Fruit fly (Drosophila melanogaster) whole organism, prepupa: ENCODE measurements around the gene CG31178.

Source experiments
- CG10631 ChIP-seq: fragments of 200-800 bp; sonication (Bioruptor generic); optimal IDR thresholded peaks from 2 replicates; lab custom pipeline; 2016; ENCODE audit warnings: missing biosample characterization, missing genetic modification characterization
- CG10669 ChIP-seq: fragments of 200-800 bp; sonication (Bioruptor generic); optimal IDR thresholded peaks from 3 replicates; lab custom pipeline; 2018; ENCODE audit warnings: missing biosample characterization, mild to moderate bottlenecking, missing genetic modification characterization, moderate library complexity
- CG11294 ChIP-seq: fragments of 200-800 bp; sonication (Bioruptor generic); IDR thresholded peaks from 2 replicates; pipeline ENCODE4 v1.3.6; 2022; ENCODE audit warnings: missing biosample characterization, missing genetic modification characterization
- CG11762 ChIP-seq: fragments of 200-800 bp; sonication (Bioruptor generic); optimal IDR thresholded peaks from 3 replicates; lab custom pipeline; 2016; ENCODE audit warnings: missing biosample characterization, missing genetic modification characterization; ENCODE audit not compliant: insufficient read depth
- CG11902 ChIP-seq: fragments of 200-800 bp; sonication (Bioruptor generic); optimal IDR thresholded peaks from 3 replicates; lab custom pipeline; 2016; ENCODE audit warnings: missing biosample characterization, missing genetic modification characterization
- CG15336 ChIP-seq: fragments of 200-800 bp; sonication (Bioruptor generic); IDR thresholded peaks from 2 replicates; pipeline ENCODE4 v1.3.6; 2022; ENCODE audit warnings: missing biosample characterization, missing genetic modification characterization
- CG1621 ChIP-seq: fragments of 200-800 bp; sonication (Bioruptor generic); optimal IDR thresholded peaks from 3 replicates; lab custom pipeline; 2018; ENCODE audit warnings: missing biosample characterization, mild to moderate bottlenecking, missing genetic modification characterization
- CG16779 ChIP-seq: fragments of 200-800 bp; sonication (Bioruptor generic); optimal IDR thresholded peaks from 3 replicates; lab custom pipeline; 2017; ENCODE audit warnings: missing biosample characterization, mild to moderate bottlenecking, missing genetic modification characterization
- CG3032 ChIP-seq: fragments of 200-800 bp; optimal IDR thresholded peaks from 2 replicates; lab custom pipeline; 2019; ENCODE audit warnings: missing biosample characterization, mild to moderate bottlenecking, missing genetic modification characterization, moderate library complexity
- CG31627 ChIP-seq: fragments of 200-800 bp; sonication (Bioruptor generic); optimal IDR thresholded peaks from 3 replicates; lab custom pipeline; 2016; ENCODE audit warnings: missing biosample characterization, missing genetic modification characterization
- CG32006 ChIP-seq: fragments of 200-800 bp; sonication (Bioruptor generic); optimal IDR thresholded peaks from 3 replicates; lab custom pipeline; 2017; ENCODE audit warnings: missing biosample characterization, mild to moderate bottlenecking, missing genetic modification characterization
- CG34406 ChIP-seq: fragments of 200-800 bp; sonication (Bioruptor generic); optimal IDR thresholded peaks from 3 replicates; lab custom pipeline; 2016; ENCODE audit warnings: missing biosample characterization, missing genetic modification characterization
- CG3919 ChIP-seq: fragments of 200-800 bp; sonication (Bioruptor generic); optimal IDR thresholded peaks from 3 replicates; lab custom pipeline; 2016; ENCODE audit warnings: missing biosample characterization, missing genetic modification characterization
- CG4318 ChIP-seq: fragments of 200-800 bp; sonication (Bioruptor generic); optimal IDR thresholded peaks from 3 replicates; lab custom pipeline; 2017; ENCODE audit warnings: missing biosample characterization, mild to moderate bottlenecking, missing genetic modification characterization
- CG6276 ChIP-seq: fragments of 200-800 bp; sonication (Bioruptor generic); optimal IDR thresholded peaks from 2 replicates; lab custom pipeline; 2017; ENCODE audit warnings: missing biosample characterization, mild to moderate bottlenecking, missing genetic modification characterization
- CG6792 ChIP-seq: fragments of 200-800 bp; sonication (Bioruptor generic); optimal IDR thresholded peaks from 3 replicates; lab custom pipeline; 2016; ENCODE audit warnings: missing biosample characterization, missing genetic modification characterization
- CG6808 ChIP-seq: fragments of 200-800 bp; sonication (Bioruptor generic); optimal IDR thresholded peaks from 3 replicates; lab custom pipeline; 2017; ENCODE audit warnings: missing biosample characterization, missing genetic modification characterization, mild to moderate bottlenecking, moderate library complexity, missing genetic modification reagents
- CG8119 ChIP-seq: fragments of 200-800 bp; sonication (Bioruptor generic); IDR thresholded peaks from 3 replicates; pipeline ENCODE4 v1.3.6; 2022; ENCODE audit warnings: missing biosample characterization, missing genetic modification characterization
- CG8632 ChIP-seq: fragments of 200-800 bp; sonication (Bioruptor generic); optimal IDR thresholded peaks from 3 replicates; lab custom pipeline; 2016; ENCODE audit warnings: missing biosample characterization, missing genetic modification characterization
- CG9139 ChIP-seq: fragments of 200-800 bp; sonication (Bioruptor generic); optimal IDR thresholded peaks from 3 replicates; lab custom pipeline; 2017; ENCODE audit warnings: missing biosample characterization, mild to moderate bottlenecking, missing genetic modification characterization
- Eip75B ChIP-seq: fragments of 200-800 bp; sonication (Bioruptor generic); optimal IDR thresholded peaks from 3 replicates; lab custom pipeline; 2016; ENCODE audit warnings: missing biosample characterization, missing genetic modification characterization
- Eip78C ChIP-seq: fragments of 200-800 bp; sonication (Bioruptor generic); peaks from one replicate; lab custom pipeline; 2016; ENCODE audit warnings: missing biosample characterization, missing genetic modification characterization
- Eip93F ChIP-seq: fragments of 200-800 bp; sonication (Bioruptor generic); optimal IDR thresholded peaks from 2 replicates; lab custom pipeline; 2016; ENCODE audit warnings: missing biosample characterization, mild to moderate bottlenecking, missing genetic modification characterization
- Ets21C ChIP-seq: fragments of 200-800 bp; sonication (Bioruptor generic); optimal IDR thresholded peaks from 3 replicates; lab custom pipeline; 2016; ENCODE audit warnings: missing biosample characterization, missing genetic modification characterization
- Ets96B ChIP-seq: fragments of 200-800 bp; optimal IDR thresholded peaks from 2 replicates; lab custom pipeline; 2019; ENCODE audit warnings: missing biosample characterization, mild to moderate bottlenecking, missing genetic modification characterization, moderate library complexity
- Gug ChIP-seq: fragments of 200-800 bp; sonication (Bioruptor generic); IDR thresholded peaks from 2 replicates; pipeline ENCODE4 v1.3.6; 2022; ENCODE audit warnings: missing biosample characterization, missing genetic modification characterization
- Hr38 ChIP-seq: sonication (Bioruptor generic); optimal IDR thresholded peaks from 2 replicates; lab custom pipeline; 2016; ENCODE audit warnings: missing biosample characterization, missing genetic modification characterization
- Hr39 ChIP-seq: fragments of 200-800 bp; sonication (Bioruptor generic); optimal IDR thresholded peaks from 2 replicates; lab custom pipeline; 2016; ENCODE audit warnings: missing biosample characterization, missing genetic modification characterization
- Lpt ChIP-seq: fragments of 200-800 bp; sonication (Bioruptor generic); optimal IDR thresholded peaks from 3 replicates; lab custom pipeline; 2016; ENCODE audit warnings: missing biosample characterization, missing genetic modification characterization
- Met ChIP-seq: fragments of 200-800 bp; sonication (Bioruptor generic); optimal IDR thresholded peaks from 3 replicates; lab custom pipeline; 2016; ENCODE audit warnings: missing biosample characterization, missing genetic modification characterization
- OdsH ChIP-seq: fragments of 200-800 bp; sonication (Bioruptor generic); optimal IDR thresholded peaks from 3 replicates; lab custom pipeline; 2016; ENCODE audit warnings: missing biosample characterization, missing genetic modification characterization
- Sox102F ChIP-seq: fragments of 200-800 bp; sonication (Bioruptor generic); optimal IDR thresholded peaks from 2 replicates; lab custom pipeline; 2016; ENCODE audit warnings: missing biosample characterization, mild to moderate bottlenecking, missing genetic modification characterization
- Sox14 ChIP-seq: fragments of 200-800 bp; sonication (Bioruptor generic); optimal IDR thresholded peaks from 3 replicates; lab custom pipeline; 2016; ENCODE audit warnings: missing biosample characterization, missing genetic modification characterization
- Sox15 ChIP-seq: fragments of 200-800 bp; sonication (Bioruptor generic); optimal IDR thresholded peaks from 3 replicates; lab custom pipeline; 2016; ENCODE audit warnings: missing biosample characterization, missing genetic modification characterization
- achi ChIP-seq: fragments of 200-800 bp; sonication (Bioruptor generic); optimal IDR thresholded peaks from 3 replicates; lab custom pipeline; 2016; ENCODE audit warnings: missing biosample characterization, missing genetic modification characterization
- acj6 ChIP-seq: fragments of 200-800 bp; sonication (Bioruptor generic); optimal IDR thresholded peaks from 3 replicates; lab custom pipeline; 2016; ENCODE audit warnings: missing biosample characterization, missing genetic modification characterization
- dsx ChIP-seq: fragments of 200-800 bp; optimal IDR thresholded peaks from 3 replicates; lab custom pipeline; 2019; ENCODE audit warnings: missing biosample characterization, mild to moderate bottlenecking, missing genetic modification characterization, moderate library complexity; ENCODE audit not compliant: poor library complexity, severe bottlenecking
- eg ChIP-seq: fragments of 200-800 bp; sonication (Bioruptor generic); IDR thresholded peaks from 3 replicates; pipeline ENCODE4 v1.3.6; 2022; ENCODE audit warnings: missing biosample characterization, missing genetic modification characterization
- fd59A ChIP-seq: fragments of 200-800 bp; sonication (Bioruptor generic); optimal IDR thresholded peaks from 2 replicates; lab custom pipeline; 2017; ENCODE audit warnings: missing biosample characterization, mild to moderate bottlenecking, missing genetic modification characterization, missing genetic modification reagents
- fd85E ChIP-seq: fragments of 200-800 bp; sonication (Bioruptor generic); optimal IDR thresholded peaks from 3 replicates; lab custom pipeline; 2016; ENCODE audit warnings: missing biosample characterization, missing genetic modification characterization
- lz ChIP-seq: fragments of 200-800 bp; sonication (Bioruptor generic); optimal IDR thresholded peaks from 3 replicates; lab custom pipeline; 2016; ENCODE audit warnings: missing biosample characterization, missing genetic modification characterization
- net ChIP-seq: fragments of 200-800 bp; sonication (Bioruptor generic); optimal IDR thresholded peaks from 3 replicates; lab custom pipeline; 2016; ENCODE audit warnings: missing biosample characterization, missing genetic modification characterization
- pdm3 ChIP-seq: fragments of 200-800 bp; sonication (Bioruptor generic); optimal IDR thresholded peaks from 3 replicates; lab custom pipeline; 2016; ENCODE audit warnings: missing biosample characterization, missing genetic modification characterization
- salr ChIP-seq, 2 experiments: fragments of 200-800 bp; sonication (Bioruptor generic); optimal IDR thresholded peaks; 3 replicates each; lab custom pipeline; 2016 to 2018; ENCODE audit warnings: missing biosample characterization in 2 of 2, missing genetic modification characterization in 2 of 2, mild to moderate bottlenecking in 1 of 2
- spab ChIP-seq: fragments of 200-800 bp; sonication (Bioruptor generic); optimal IDR thresholded peaks from 2 replicates; lab custom pipeline; 2017; ENCODE audit warnings: missing biosample characterization, mild to moderate bottlenecking, missing genetic modification characterization, missing genetic modification reagents
- ss ChIP-seq, 2 experiments: fragments of 200-800 bp; sonication (Bioruptor generic); optimal IDR thresholded peaks; 2 replicates in 1 of 2; 3 replicates in 1 of 2; lab custom pipeline; 2017 to 2018; ENCODE audit warnings: mild to moderate bottlenecking in 2 of 2, missing biosample characterization in 2 of 2, missing genetic modification characterization in 2 of 2, moderate library complexity in 1 of 2
- svp ChIP-seq: fragments of 200-800 bp; sonication (Bioruptor generic); peaks from one replicate; lab custom pipeline; 2016; ENCODE audit warnings: missing biosample characterization, missing genetic modification characterization

Gene CG31178

DNA sequence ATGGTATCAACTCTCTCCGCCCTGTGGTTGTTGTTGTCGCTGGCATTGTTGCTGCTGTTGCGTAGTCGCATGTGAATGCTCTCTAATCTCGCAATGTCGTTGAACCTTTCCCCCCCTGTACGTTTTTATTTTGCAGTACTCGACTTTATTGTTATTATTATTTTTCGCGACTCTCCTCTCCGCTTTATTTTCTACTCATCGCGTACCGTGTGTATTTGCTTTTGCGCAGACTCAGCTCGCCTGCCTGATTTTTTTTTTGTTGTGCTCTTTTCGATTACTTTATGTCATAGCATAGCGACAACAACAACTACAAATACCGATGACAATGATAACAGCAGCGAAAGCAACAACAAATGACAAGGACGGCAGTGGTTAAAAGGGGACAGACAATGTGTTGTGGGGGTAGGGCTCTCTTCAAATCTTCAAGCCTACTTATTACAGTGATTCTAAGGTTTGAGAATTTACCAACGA, 44.0 kb upstream of the CG31178 start (continued):
- TF ChIP-seq CG11762 (GFP tag; lab: Kevin White, UChicago): no peak
- no peak for TF ChIP-seq net (GFP tag; lab: Kevin White, UChicago)
- peak; percentile 54 for TF ChIP-seq Eip75B (GFP tag; lab: Kevin White, UChicago)
- TF ChIP-seq Sox14 (GFP tag; lab: Kevin White, UChicago): peak; percentile 28
- TF ChIP-seq Hr39 (GFP tag; lab: Kevin White, UChicago): peak; percentile 29
- peak; percentile 34 for TF ChIP-seq pdm3 (GFP tag; lab: Kevin White, UChicago)
- no peak for TF ChIP-seq fd85E (GFP tag; lab: Kevin White, UChicago)
- peak; percentile 13 for TF ChIP-seq CG6808 (GFP tag; lab: Kevin White, UChicago)
- TF ChIP-seq CG8632 (GFP tag; lab: Kevin White, UChicago): no peak
- peak; percentile 39 for TF ChIP-seq Met (GFP tag; lab: Kevin White, UChicago)
- TF ChIP-seq CG11902 (GFP tag; lab: Kevin White, UChicago): no peak
- TF ChIP-seq CG9139 (GFP tag; lab: Kevin White, UChicago): no peak
- TF ChIP-seq svp (GFP tag; lab: Kevin White, UChicago): peak; percentile 93
- TF ChIP-seq Ets96B (tag; lab: Kevin White, UChicago): peak; percentile 59
- TF ChIP-seq Hr38 (GFP tag; lab: Kevin White, UChicago): no peak
- no peak for TF ChIP-seq Sox15 (GFP tag; lab: Kevin White, UChicago)
- TF ChIP-seq Gug (GFP tag; lab: Robert Waterston, UW): no peak
- TF ChIP-seq, all 60 proteins: peak for 30

DNA sequence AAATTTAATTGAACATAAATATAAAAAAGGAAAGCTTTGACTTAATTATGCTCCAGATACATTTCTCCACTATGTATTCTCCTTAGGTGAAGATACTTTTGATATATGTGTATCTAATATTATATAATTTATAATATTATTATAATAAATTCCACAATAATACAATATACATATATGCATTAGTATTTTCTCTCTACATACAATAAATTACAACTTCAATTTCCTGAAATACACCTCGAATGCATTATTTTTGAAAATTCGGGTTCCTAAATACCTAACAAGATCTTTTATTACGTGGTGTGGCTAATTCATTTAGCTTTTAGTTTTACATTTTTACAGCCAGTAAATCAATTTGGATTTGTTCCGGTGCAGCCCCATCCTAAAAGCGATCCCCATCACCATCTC, 43.2 kb upstream of the CG31178 start:
- TF ChIP-seq acj6 (GFP tag; lab: Kevin White, UChicago) (peak; percentile 15), achi (GFP tag; lab: Kevin White, UChicago) (peak; percentile 61), spab (GFP tag; lab: Kevin White, UChicago) (peak; percentile 76), Gug (GFP tag; lab: Robert Waterston, UW) (0 out of 2 replicates have a peak, but pooled peaks have one; percentile 14), CG6276 (peak; percentile 82), Eip93F (GFP tag; lab: Kevin White, UChicago) (no peak), CG1621 (tag; lab: Kevin White, UChicago) (peak; percentile 18), CG4318 (peak; percentile 82), CG11902 (GFP tag; lab: Kevin White, UChicago) (no peak), CG10669 (GFP tag; lab: Kevin White, UChicago) (peak; percentile 68), lz (no peak), Ets96B (tag; lab: Kevin White, UChicago) (peak; percentile 78), fd59A (GFP tag; lab: Kevin White, UChicago) (peak; percentile 10), CG8632 (GFP tag; lab: Kevin White, UChicago) (peak; percentile 37), pdm3 (GFP tag; lab: Kevin White, UChicago) (peak; percentile 34), dsx (GFP tag; lab: Kevin White, UChicago) (peak; percentile 34), fd85E (GFP tag; lab: Kevin White, UChicago) (no peak), CG3919 (GFP tag; lab: Kevin White, UChicago) (peak; percentile 58), CG11762 (GFP tag; lab: Kevin White, UChicago) (peak; percentile 69), CG16779 (peak; percentile 25), CG15336 (GFP tag; lab: Robert Waterston, UW) (peak; percentile 69), Hr38 (GFP tag; lab: Kevin White, UChicago) (no peak), CG6792 (no peak), Sox14 (GFP tag; lab: Kevin White, UChicago) (no peak), CG9139 (GFP tag; lab: Kevin White, UChicago) (no peak), Lpt (GFP tag; lab: Kevin White, UChicago) (no peak), Eip75B (GFP tag; lab: Kevin White, UChicago) (no peak), CG32006 (peak; percentile 91), CG34406 (GFP tag; lab: Kevin White, UChicago) (peak; percentile 10), Eip78C (peak; percentile 62), CG31627 (GFP tag; lab: Kevin White, UChicago) (no peak), OdsH (GFP tag; lab: Kevin White, UChicago) (peak; percentile 25), eg (peak; percentile 19; the same call in 1 of the 3 replicates), CG6808 (GFP tag; lab: Kevin White, UChicago) (peak; percentile 74), Sox102F (GFP tag; lab: Kevin White, UChicago) (no peak), Ets21C (GFP tag; lab: Kevin White, UChicago) (no peak), CG11294 (GFP tag; lab: Robert Waterston, UW) (no peak), ss (GFP tag; optimal IDR thresholded peaks at IDR 0.05; lab: Kevin White, UChicago) (peak; percentile 62 to 66), CG8119 (GFP tag; lab: Robert Waterston, UW) (peak; percentile 76), CG10631 (peak; percentile 76), CG3032 (tag; lab: Kevin White, UChicago) (peak; percentile 76), salr (GFP tag; optimal IDR thresholded peaks at IDR 0.05; lab: Kevin White, UChicago) (peak in 1 of 2 experiments; percentile 70)
